Worm (Caenorhabditis elegans): ENCODE measurements around the gene act-4.

ce11 chrX:4970863-4971345 lies 10.5 kb downstream of the act-4 start, which contains the start of gene calu-1:
- no peak for TF ChIP-seq him-1 (tag; optimal IDR thresholded peaks at IDR 0.05)
- no peak for TF ChIP-seq W03F9.2 (tag; optimal IDR thresholded peaks at IDR 0.05)
- no peak for TF ChIP-seq dao-5 (tag; optimal IDR thresholded peaks at IDR 0.05)
